Worm (Caenorhabditis elegans) whole organism, mixed stage, embryonic: ENCODE measurements around the gene cysl-1.
A peak's percentile ranks its signal among the peaks of the same experiment; 100 is the strongest.

Source experiments
- M03D4.4 ChIP-seq: sonication (generic microtip); optimal IDR thresholded peaks from 2 replicates; lab custom pipeline; 2017; ENCODE audit warnings: mild to moderate bottlenecking, missing genetic modification characterization, missing compliant biosample characterization
- bed-3 ChIP-seq: fragments of 200-800 bp; sonication (Bioruptor generic); optimal IDR thresholded peaks from 3 replicates; lab custom pipeline; 2018; ENCODE audit warnings: mild to moderate bottlenecking, missing genetic modification characterization, moderate library complexity, missing compliant biosample characterization
- blmp-1 ChIP-seq: fragments of 150-350 bp; optimal IDR thresholded peaks from 2 replicates; lab custom pipeline; 2014; ENCODE audit warnings: missing biosample characterization, missing genetic modification characterization
- ceh-39 ChIP-seq: fragments of 150-350 bp; optimal IDR thresholded peaks from 2 replicates; lab custom pipeline; 2014; ENCODE audit warnings: missing biosample characterization, missing genetic modification characterization
- ceh-43 ChIP-seq: fragments of 200-800 bp; sonication (Bioruptor generic); optimal IDR thresholded peaks from 2 replicates; lab custom pipeline; 2018; ENCODE audit warnings: mild to moderate bottlenecking, missing genetic modification characterization, moderate library complexity, missing compliant biosample characterization
- ceh-83 ChIP-seq: fragments of 200-800 bp; sonication (Bioruptor generic); optimal IDR thresholded peaks from 2 replicates; lab custom pipeline; 2018; ENCODE audit warnings: mild to moderate bottlenecking, missing genetic modification characterization, missing compliant biosample characterization
- ces-1 ChIP-seq: fragments of 150-350 bp; optimal IDR thresholded peaks from 2 replicates; lab custom pipeline; 2014; ENCODE audit warnings: missing biosample characterization, missing genetic modification reagents, missing genetic modification characterization
- cnd-1 ChIP-seq: fragments of 200-800 bp; sonication (Bioruptor generic); optimal IDR thresholded peaks from 2 replicates; lab custom pipeline; 2018; ENCODE audit warnings: mild to moderate bottlenecking, missing genetic modification characterization, missing compliant biosample characterization
- drap-1 ChIP-seq: fragments of 200-800 bp; sonication (Bioruptor generic); optimal IDR thresholded peaks from 3 replicates; lab custom pipeline; 2018; ENCODE audit warnings: mild to moderate bottlenecking, missing genetic modification characterization, missing compliant biosample characterization
- elt-1 ChIP-seq: sonication (generic microtip); optimal IDR thresholded peaks from 2 replicates; lab custom pipeline; 2017; ENCODE audit warnings: missing genetic modification characterization, mild to moderate bottlenecking, missing compliant biosample characterization, antibody characterized with exemption, moderate library complexity, borderline replicate concordance; ENCODE audit not compliant: insufficient read depth
- elt-3 ChIP-seq: fragments of 150-350 bp; optimal IDR thresholded peaks from 2 replicates; lab custom pipeline; 2014; ENCODE audit warnings: missing biosample characterization, missing genetic modification characterization
- flh-1 ChIP-seq: fragments of 200-800 bp; sonication (Bioruptor generic); optimal IDR thresholded peaks from 2 replicates; lab custom pipeline; 2018; ENCODE audit warnings: mild to moderate bottlenecking, missing genetic modification characterization, moderate library complexity, missing compliant biosample characterization
- ham-2 ChIP-seq: fragments of 200-800 bp; sonication (Bioruptor generic); optimal IDR thresholded peaks from 2 replicates; lab custom pipeline; 2018; ENCODE audit warnings: mild to moderate bottlenecking, missing genetic modification characterization, missing compliant biosample characterization
- hlh-1 ChIP-seq: fragments of 150-350 bp; optimal IDR thresholded peaks from 2 replicates; lab custom pipeline; 2014; ENCODE audit warnings: missing biosample characterization, missing genetic modification reagents, missing genetic modification characterization
- lin-13 ChIP-seq: fragments of 150-350 bp; optimal IDR thresholded peaks from 2 replicates; lab custom pipeline; 2014; ENCODE audit warnings: missing biosample characterization, missing genetic modification characterization
- lin-32 ChIP-seq: fragments of 200-800 bp; sonication (Bioruptor generic); optimal IDR thresholded peaks from 2 replicates; lab custom pipeline; 2018; ENCODE audit warnings: mild to moderate bottlenecking, missing genetic modification characterization, missing compliant biosample characterization
- lsy-2 ChIP-seq: fragments of 150-350 bp; optimal IDR thresholded peaks from 2 replicates; lab custom pipeline; 2014; ENCODE audit warnings: missing biosample characterization, missing genetic modification characterization
- mab-5 ChIP-seq: fragments of 150-350 bp; optimal IDR thresholded peaks from 2 replicates; lab custom pipeline; 2014; ENCODE audit warnings: missing biosample characterization, missing genetic modification characterization
- mep-1 ChIP-seq: fragments of 150-350 bp; optimal IDR thresholded peaks from 2 replicates; lab custom pipeline; 2017; ENCODE audit warnings: missing biosample characterization, missing genetic modification reagents, missing genetic modification characterization, inconsistent platforms
- mls-2 ChIP-seq: sonication (generic microtip); optimal IDR thresholded peaks from 2 replicates; lab custom pipeline; 2016; ENCODE audit warnings: mild to moderate bottlenecking, missing genetic modification characterization, moderate library complexity, missing compliant biosample characterization
- nhr-2 ChIP-seq: fragments of 150-350 bp; optimal IDR thresholded peaks from 2 replicates; lab custom pipeline; 2014; ENCODE audit warnings: missing biosample characterization, missing genetic modification characterization
- nhr-237 ChIP-seq: fragments of 150-350 bp; optimal IDR thresholded peaks from 2 replicates; lab custom pipeline; 2014; ENCODE audit warnings: missing biosample characterization, missing genetic modification characterization
- nhr-28 ChIP-seq: fragments of 150-350 bp; optimal IDR thresholded peaks from 2 replicates; lab custom pipeline; 2014; ENCODE audit warnings: missing biosample characterization, missing genetic modification characterization
- nhr-76 ChIP-seq: sonication (generic microtip); optimal IDR thresholded peaks from 2 replicates; lab custom pipeline; 2017; ENCODE audit warnings: missing biosample characterization, missing genetic modification characterization
- pha-4 ChIP-seq: fragments of 150-350 bp; optimal IDR thresholded peaks from 2 replicates; lab custom pipeline; 2018; ENCODE audit warnings: missing biosample characterization, missing genetic modification reagents, missing genetic modification characterization
- sem-2 ChIP-seq: fragments of 200-800 bp; sonication (Bioruptor generic); optimal IDR thresholded peaks from 2 replicates; lab custom pipeline; 2018; ENCODE audit warnings: mild to moderate bottlenecking, missing genetic modification characterization, missing compliant biosample characterization
- snpc-4 ChIP-seq: fragments of 150-350 bp; optimal IDR thresholded peaks from 2 replicates; lab custom pipeline; 2014; ENCODE audit warnings: missing biosample characterization, missing genetic modification characterization
- sptf-1 ChIP-seq: sonication (generic microtip); optimal IDR thresholded peaks from 2 replicates; lab custom pipeline; 2017; ENCODE audit warnings: mild to moderate bottlenecking, missing genetic modification characterization, moderate library complexity, missing compliant biosample characterization
- tbx-8 ChIP-seq: fragments of 200-800 bp; sonication (Bioruptor generic); optimal IDR thresholded peaks from 2 replicates; lab custom pipeline; 2018; ENCODE audit warnings: mild to moderate bottlenecking, missing genetic modification characterization, moderate library complexity, missing compliant biosample characterization
- unc-120 ChIP-seq: sonication (generic microtip); optimal IDR thresholded peaks from 2 replicates; lab custom pipeline; 2017; ENCODE audit warnings: missing genetic modification characterization, missing compliant biosample characterization; ENCODE audit not compliant: poor library complexity, severe bottlenecking
- unc-39 ChIP-seq: fragments of 150-350 bp; optimal IDR thresholded peaks from 2 replicates; lab custom pipeline; 2014; ENCODE audit warnings: missing biosample characterization, missing genetic modification characterization
- unc-62 ChIP-seq: fragments of 150-350 bp; optimal IDR thresholded peaks from 2 replicates; lab custom pipeline; 2014; ENCODE audit warnings: missing biosample characterization, missing genetic modification reagents, missing genetic modification characterization
- zip-8 ChIP-seq: fragments of 150-350 bp; optimal IDR thresholded peaks from 2 replicates; lab custom pipeline; 2014; ENCODE audit warnings: missing biosample characterization, missing genetic modification characterization
- ztf-11 ChIP-seq: fragments of 150-350 bp; optimal IDR thresholded peaks from 2 replicates; lab custom pipeline; 2014; ENCODE audit warnings: missing biosample characterization, missing genetic modification characterization

cysl-1 gene

DNA sequence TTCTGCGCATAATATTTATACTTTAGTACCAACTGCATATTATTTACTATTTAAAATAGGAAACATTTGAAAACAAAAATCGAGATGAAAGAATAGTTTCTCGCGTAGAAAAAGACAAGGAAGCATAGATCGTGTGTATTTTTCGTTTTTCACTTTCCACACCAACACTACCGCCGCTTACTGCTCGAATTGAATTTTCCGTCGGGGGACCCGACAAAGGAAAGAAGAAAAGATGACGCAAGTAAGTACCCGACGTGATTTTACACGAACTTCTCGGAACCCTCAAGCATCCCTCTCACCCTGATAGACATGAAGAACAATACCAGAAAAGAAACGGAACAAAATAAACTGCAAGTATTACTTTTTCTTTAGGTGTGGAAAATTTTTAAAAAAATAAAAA lies 26.9 kb upstream of the cysl-1 start:
- no peak for TF ChIP-seq ztf-11 (tag; lab: Kevin White, UChicago)
- no peak for TF ChIP-seq nhr-2 (tag; lab: Kevin White, UChicago)
- TF ChIP-seq nhr-237 = no peak
- no peak for TF ChIP-seq unc-62 (GFP tag; lab: Kevin White, UChicago)
- TF ChIP-seq nhr-76 = no peak
- TF ChIP-seq ceh-83 (GFP tag; lab: Kevin White, UChicago) = no peak
- no peak for TF ChIP-seq nhr-28 (tag; lab: Kevin White, UChicago)
- no peak for TF ChIP-seq hlh-1 (tag; lab: Kevin White, UChicago)
- TF ChIP-seq lin-13 = no peak
- TF ChIP-seq zip-8 (tag; lab: Kevin White, UChicago) = no peak
- TF ChIP-seq ceh-43 (GFP tag; lab: Kevin White, UChicago) = no peak
- TF ChIP-seq mls-2 = no peak
- no peak for TF ChIP-seq snpc-4 (tag; lab: Kevin White, UChicago)
- no peak for TF ChIP-seq bed-3 (GFP tag; lab: Kevin White, UChicago)
- TF ChIP-seq tbx-8 (GFP tag; lab: Kevin White, UChicago) = no peak
- TF ChIP-seq ceh-39 = no peak
- TF ChIP-seq blmp-1 (tag; lab: Kevin White, UChicago) = no peak
- no peak for TF ChIP-seq mep-1 (tag; lab: Kevin White, UChicago)
- TF ChIP-seq, all 35 proteins: peak for 0

DNA sequence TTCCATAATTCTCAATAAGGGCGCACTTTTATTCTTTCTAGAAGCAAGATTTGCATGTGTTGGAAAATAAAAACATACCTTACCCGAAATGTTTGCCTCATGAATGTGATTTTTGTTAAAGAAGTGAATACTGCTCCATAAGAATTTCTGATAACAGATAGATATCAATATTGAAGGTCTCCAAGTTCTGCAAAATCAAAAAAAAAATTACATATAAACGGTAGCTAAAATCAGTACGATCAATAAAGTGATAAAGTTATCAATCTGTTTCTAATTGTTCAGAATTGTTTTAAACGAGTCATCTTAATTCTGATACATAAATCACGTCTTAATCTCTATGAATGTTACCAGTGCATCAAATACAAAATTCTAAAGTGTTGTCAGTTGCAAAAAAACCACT lies 21.9 kb upstream of the cysl-1 start, which contains the start of gene mgl-1:
Gene mgl-1 (minus strand): TSS at position 101 of the 400 bp plus-strand sequence.
- TF ChIP-seq lsy-2 (tag; lab: Kevin White, UChicago) (no peak), unc-39 (no peak)

DNA sequence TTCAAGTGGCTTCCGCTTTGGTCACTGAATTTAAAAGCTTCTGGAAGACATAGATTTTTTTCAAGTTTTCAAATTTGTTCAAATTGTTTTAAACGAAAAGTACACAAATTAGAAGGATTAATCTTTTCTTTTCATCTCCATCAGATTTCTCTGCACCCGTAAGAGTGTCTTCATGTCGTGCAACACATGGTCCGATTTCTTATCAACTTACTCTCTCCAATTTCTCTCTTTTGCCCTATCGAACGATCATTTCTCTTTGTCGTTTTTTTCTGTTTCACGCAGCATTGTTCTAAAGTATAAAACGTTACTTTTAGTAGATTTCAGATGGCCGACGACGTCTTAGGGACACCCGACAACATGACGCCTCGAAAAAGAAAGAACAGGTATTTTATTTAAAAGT lies 10.9 kb upstream of the cysl-1 start, which contains the start of gene pssy-1:
Gene pssy-1 (plus strand): TSS at position 318 of the 400 bp plus-strand sequence.
- TF ChIP-seq lin-32 = no peak
- no peak for TF ChIP-seq ceh-43 (GFP tag; lab: Kevin White, UChicago)
- TF ChIP-seq elt-1 (tag; lab: Kevin White, UChicago) = peak; percentile 64
- no peak for TF ChIP-seq nhr-2 (tag; lab: Kevin White, UChicago)

DNA sequence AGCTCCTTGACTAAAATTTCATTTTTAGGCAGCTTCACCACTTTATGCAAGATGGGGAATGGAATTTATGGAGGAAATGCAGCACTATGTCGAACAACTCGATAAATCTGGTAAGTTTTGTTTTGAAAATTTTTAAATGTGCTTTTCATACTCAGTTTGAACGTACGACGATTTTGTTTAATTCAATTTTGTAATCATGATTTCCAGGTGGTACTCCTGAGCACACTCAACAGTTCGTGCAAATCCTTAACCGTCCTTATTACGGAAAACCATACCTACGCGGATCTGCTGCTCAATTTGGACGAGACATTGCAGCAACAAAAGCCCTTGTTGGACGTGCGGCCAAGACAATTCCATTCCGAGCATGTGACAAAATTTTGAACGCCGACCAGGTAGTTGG lies 8.2 kb upstream of the cysl-1 start:
- TF ChIP-seq ztf-11 (tag; lab: Kevin White, UChicago) = no peak
- TF ChIP-seq M03D4.4 = no peak
- no peak for TF ChIP-seq lin-13
- no peak for TF ChIP-seq elt-1 (tag; lab: Kevin White, UChicago)
- TF ChIP-seq ceh-83 (GFP tag; lab: Kevin White, UChicago) = no peak

DNA sequence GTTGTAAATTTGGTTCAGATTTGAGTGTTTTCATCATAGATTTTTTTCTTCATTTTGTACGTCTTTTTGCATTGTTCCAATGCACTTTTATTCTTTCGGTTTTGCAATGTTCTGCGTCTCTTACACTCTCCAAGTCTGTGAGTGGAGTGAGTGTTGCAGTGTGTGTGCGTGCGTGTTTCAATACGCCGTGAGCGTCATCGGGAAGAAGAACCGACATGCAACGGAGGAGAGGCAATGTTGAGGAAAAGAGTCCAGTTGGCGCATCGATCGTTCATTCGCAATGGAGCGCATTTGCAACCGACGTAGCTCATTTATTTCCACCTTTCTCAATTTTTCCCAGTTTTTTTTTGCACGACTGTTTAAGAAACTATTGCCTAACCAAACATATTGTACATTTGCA lies 4.2 kb upstream of the cysl-1 start, which contains the start of gene ZC506.1:
Gene ZC506.1 (plus strand): TSS at position 400 of the 400 bp plus-strand sequence.
- TF ChIP-seq lin-13 = peak; percentile 89
- TF ChIP-seq blmp-1 (tag; lab: Kevin White, UChicago) = no peak
- peak; percentile 81 for TF ChIP-seq ces-1 (GFP tag; lab: Kevin White, UChicago)
- TF ChIP-seq lsy-2 (tag; lab: Kevin White, UChicago) = peak; percentile 73
- no peak for TF ChIP-seq flh-1 (GFP tag; lab: Kevin White, UChicago)
- no peak for TF ChIP-seq lin-32
- no peak for TF ChIP-seq tbx-8 (GFP tag; lab: Kevin White, UChicago)
- TF ChIP-seq sem-2 (GFP tag; lab: Kevin White, UChicago) = no peak
- TF ChIP-seq ceh-83 (GFP tag; lab: Kevin White, UChicago) = no peak
- TF ChIP-seq zip-8 (tag; lab: Kevin White, UChicago) = no peak
- TF ChIP-seq M03D4.4 = peak; percentile 70
- peak; percentile 84 for TF ChIP-seq hlh-1 (tag; lab: Kevin White, UChicago)
- peak; percentile 90 for TF ChIP-seq nhr-237
- TF ChIP-seq nhr-76 = no peak
- peak; percentile 8 for TF ChIP-seq ham-2 (GFP tag; lab: Kevin White, UChicago)
- peak; percentile 78 for TF ChIP-seq unc-120 (tag; lab: Kevin White, UChicago)
- peak; percentile 22 for TF ChIP-seq elt-3 (tag; lab: Kevin White, UChicago)
- no peak for TF ChIP-seq bed-3 (GFP tag; lab: Kevin White, UChicago)
- TF ChIP-seq mab-5 (tag; lab: Kevin White, UChicago) = no peak
- TF ChIP-seq drap-1 (GFP tag; lab: Kevin White, UChicago) = peak; percentile 76
- peak; percentile 81 for TF ChIP-seq sptf-1 (tag; lab: Kevin White, UChicago)
- peak; percentile 10 for TF ChIP-seq ceh-43 (GFP tag; lab: Kevin White, UChicago)
- TF ChIP-seq ceh-39 = peak; percentile 89
- TF ChIP-seq mls-2 = peak; percentile 87
- peak; percentile 82 for TF ChIP-seq unc-62 (GFP tag; lab: Kevin White, UChicago)
- TF ChIP-seq nhr-28 (tag; lab: Kevin White, UChicago) = no peak
- TF ChIP-seq cnd-1 (tag; lab: Kevin White, UChicago) = peak; percentile 83
- TF ChIP-seq mep-1 (tag; lab: Kevin White, UChicago) = peak; percentile 98
- TF ChIP-seq pha-4 (tag; lab: Kevin White, UChicago) = peak; percentile 94
- TF ChIP-seq ztf-11 (tag; lab: Kevin White, UChicago) = peak; percentile 83
- TF ChIP-seq snpc-4 (tag; lab: Kevin White, UChicago) = no peak
- no peak for TF ChIP-seq unc-39
